Fruit fly (Drosophila melanogaster): ENCODE results near the gene wake.

wake gene

dm6 chr3R:22724149-22724973 lies 84.8 kb downstream of the wake start, which contains the start of gene Irp-1A (continued):
- TF ChIP-seq Deaf1 (tag; optimal IDR thresholded peaks at IDR 0.05) (peak; percentile 57), Hmx (GFP tag; optimal IDR thresholded peaks at IDR 0.05) (peak; percentile 7), peb (GFP tag; IDR thresholded peaks at IDR 0.05) (peak; percentile 32; the same call in 1 of the 2 replicates), CG8388 (GFP tag; optimal IDR thresholded peaks at IDR 0.05) (peak; percentile 76), zfh2 (GFP tag; optimal IDR thresholded peaks at IDR 0.05) (peak; percentile 14), h (optimal IDR thresholded peaks at IDR 0.05) (no peak), Hsf (GFP tag; optimal IDR thresholded peaks at IDR 0.05) (peak; percentile 49), CG10209 (GFP tag; optimal IDR thresholded peaks at IDR 0.05) (peak; percentile 71), Pdp1 (GFP tag; optimal IDR thresholded peaks at IDR 0.05) (peak in 1 of 2 experiments; percentile 54), Taf1 (GFP tag; IDR thresholded peaks at IDR 0.05) (0 out of 2 replicates have a peak, but pooled peaks have one; percentile 26), zen2 (GFP tag; IDR thresholded peaks at IDR 0.05; ENCODE audit: partially characterized antibody) (peak; percentile 71), trh (GFP tag; optimal IDR thresholded peaks at IDR 0.05) (no peak), CoRest (tag; optimal IDR thresholded peaks at IDR 0.05) (peak; percentile 83), CG8281 (tag; optimal IDR thresholded peaks at IDR 0.05) (no peak), stc (GFP tag; IDR thresholded peaks at IDR 0.05) (peak; percentile 78), CG4404 (GFP tag; IDR thresholded peaks at IDR 0.05) (peak; percentile 25; the same call in 1 of the 2 replicates), CG31441 (GFP tag; IDR thresholded peaks at IDR 0.05) (peak; percentile 87), B-H2 (GFP tag; optimal IDR thresholded peaks at IDR 0.05) (peak; percentile 53), cas (GFP tag; IDR thresholded peaks at IDR 0.05) (peak; percentile 28; the same call in 1 of the 2 replicates), Hand (GFP tag; optimal IDR thresholded peaks at IDR 0.05) (peak; percentile 60), CG4820 (GFP tag; optimal IDR thresholded peaks at IDR 0.05) (peak; percentile 2), CG1832 (GFP tag; optimal IDR thresholded peaks at IDR 0.05) (no peak), yki (optimal IDR thresholded peaks at IDR 0.05) (no peak), gsb (GFP tag; IDR thresholded peaks at IDR 0.05) (peak; percentile 51; the same call in 1 of the 2 replicates), Ssrp (tag; optimal IDR thresholded peaks at IDR 0.05) (peak; percentile 66), ssp (GFP tag; IDR thresholded peaks at IDR 0.05) (peak; percentile 42), CG7357 (GFP tag; IDR thresholded peaks at IDR 0.05) (no peak), tin (GFP tag; optimal IDR thresholded peaks at IDR 0.05) (peak; percentile 55), Dip3 (GFP tag; optimal IDR thresholded peaks at IDR 0.05) (no peak), jumu (GFP tag; optimal IDR thresholded peaks at IDR 0.05) (no peak), Oaz (GFP tag; IDR thresholded peaks at IDR 0.05) (peak; percentile 57), CG12744 (GFP tag; optimal IDR thresholded peaks at IDR 0.05) (no peak), grn (GFP tag; optimal IDR thresholded peaks at IDR 0.05) (no peak), CG10274 (GFP tag; optimal IDR thresholded peaks at IDR 0.05) (no peak), vfl (GFP tag; optimal IDR thresholded peaks at IDR 0.05) (peak; percentile 23), CG30431 (GFP tag; optimal IDR thresholded peaks at IDR 0.05) (no peak), sisA (GFP tag; IDR thresholded peaks at IDR 0.05) (peak; percentile 24; the same call in 1 of the 2 replicates), CG30403 (GFP tag; optimal IDR thresholded peaks at IDR 0.05) (peak; percentile 79), CG12769 (tag; optimal IDR thresholded peaks at IDR 0.05) (no peak), unc-4 (GFP tag; IDR thresholded peaks at IDR 0.05; ENCODE audit: partially characterized antibody) (peak; percentile 84), CG10366 (GFP tag; IDR thresholded peaks at IDR 0.05) (peak; percentile 65), CG12155 (GFP tag; optimal IDR thresholded peaks at IDR 0.05) (peak; percentile 69), Chrac-16 (GFP tag; optimal IDR thresholded peaks at IDR 0.05) (peak; percentile 57), CG2199 (GFP tag; IDR thresholded peaks at IDR 0.05) (no peak), Sin3A (optimal IDR thresholded peaks at IDR 0.05) (peak; percentile 2), gro (GFP tag; optimal IDR thresholded peaks at IDR 0.05) (peak; percentile 58), Nf-YB (GFP tag; optimal IDR thresholded peaks at IDR 0.05) (peak; percentile 65), Nf-YC (tag; optimal IDR thresholded peaks at IDR 0.05) (peak; percentile 63), sr (GFP tag; IDR thresholded peaks at IDR 0.05) (no peak), gt (GFP tag; IDR thresholded peaks at IDR 0.05) (no peak), NK7.1 (GFP tag; optimal IDR thresholded peaks at IDR 0.05) (no peak)
